Fruit fly (Drosophila melanogaster): Measurements from ENCODE around the gene zormin.

DNA sequence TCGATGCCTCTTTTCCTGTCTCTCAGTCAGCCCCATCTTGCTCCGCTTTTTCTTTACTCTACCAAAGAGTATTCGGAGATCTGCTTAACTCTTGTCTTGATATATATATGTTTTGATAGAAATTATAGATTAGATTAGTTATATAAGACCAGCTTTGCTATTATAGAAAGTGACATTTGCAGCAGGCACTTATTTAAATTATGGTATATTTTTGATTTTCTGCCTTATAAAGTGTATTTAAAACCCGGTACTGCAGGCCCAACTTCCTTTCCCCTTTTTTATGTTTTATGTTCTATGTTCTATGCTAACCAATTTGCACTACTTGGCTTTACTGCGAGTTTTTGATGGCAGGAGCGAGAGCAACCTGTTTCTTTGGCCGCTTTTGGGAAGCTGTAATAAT, 11.1 kb upstream of the zormin start:
- TF ChIP-seq ttk (optimal IDR thresholded peaks at IDR 0.05) (no peak), Sin3A (optimal IDR thresholded peaks at IDR 0.05) (no peak)
